Fruit fly (Drosophila melanogaster) whole organism, embryonic: Measurements from ENCODE around the gene Ir31a.

ENCODE experiments used
- Antp ChIP-seq: fragments of 200-800 bp; sonication (Bioruptor generic); optimal IDR thresholded peaks from 3 replicates; lab custom pipeline; 2016; ENCODE audit warnings: missing biosample characterization, missing genetic modification characterization
- CG11085 ChIP-seq: fragments of 200-800 bp; sonication (Bioruptor generic); IDR thresholded peaks from 2 replicates; pipeline ENCODE4 v1.3.6; 2022; ENCODE audit warnings: missing biosample characterization, missing genetic modification characterization
- CG11456 ChIP-seq: fragments of 200-800 bp; sonication (Bioruptor generic); IDR thresholded peaks from 3 replicates; pipeline ENCODE4 v1.3.6; 2022; ENCODE audit warnings: missing biosample characterization, missing genetic modification characterization
- CG12391 ChIP-seq: fragments of 200-800 bp; sonication (Bioruptor generic); optimal IDR thresholded peaks from 3 replicates; lab custom pipeline; 2018; ENCODE audit warnings: missing biosample characterization, mild to moderate bottlenecking, missing genetic modification characterization, moderate library complexity
- CG12744 ChIP-seq: fragments of 200-800 bp; sonication (Bioruptor generic); optimal IDR thresholded peaks from 2 replicates; lab custom pipeline; 2016; ENCODE audit warnings: missing biosample characterization, missing genetic modification characterization
- CG12769 ChIP-seq: fragments of 200-800 bp; sonication (Bioruptor generic); optimal IDR thresholded peaks from 2 replicates; lab custom pipeline; 2019; ENCODE audit warnings: missing biosample characterization, mild to moderate bottlenecking, missing genetic modification characterization, moderate library complexity
- CG15269 ChIP-seq: fragments of 200-800 bp; sonication (Bioruptor generic); optimal IDR thresholded peaks from 2 replicates; lab custom pipeline; 2018; ENCODE audit warnings: missing biosample characterization, mild to moderate bottlenecking, missing genetic modification characterization, moderate library complexity
- CG15601 ChIP-seq: fragments of 200-800 bp; sonication (Bioruptor generic); optimal IDR thresholded peaks from 3 replicates; lab custom pipeline; 2019; ENCODE audit warnings: missing biosample characterization, mild to moderate bottlenecking, missing genetic modification characterization, moderate library complexity
- CG1602 ChIP-seq: fragments of 200-800 bp; sonication (Bioruptor generic); optimal IDR thresholded peaks from 3 replicates; lab custom pipeline; 2016; ENCODE audit warnings: missing biosample characterization, missing genetic modification characterization
- CG1603 ChIP-seq: fragments of 200-800 bp; sonication (Bioruptor generic); optimal IDR thresholded peaks from 2 replicates; lab custom pipeline; 2019; ENCODE audit warnings: missing biosample characterization, mild to moderate bottlenecking, missing genetic modification characterization, moderate library complexity
- CG18764 ChIP-seq: fragments of 200-800 bp; sonication (Bioruptor generic); optimal IDR thresholded peaks from 3 replicates; lab custom pipeline; 2016; ENCODE audit warnings: missing biosample characterization, missing genetic modification characterization
- CG2116 ChIP-seq: fragments of 200-800 bp; sonication (Bioruptor generic); optimal IDR thresholded peaks from 3 replicates; lab custom pipeline; 2018; ENCODE audit warnings: missing biosample characterization, mild to moderate bottlenecking, missing genetic modification characterization
- CG2875 ChIP-seq: fragments of 200-800 bp; sonication (Bioruptor generic); optimal IDR thresholded peaks from 2 replicates; lab custom pipeline; 2017; ENCODE audit warnings: missing biosample characterization, mild to moderate bottlenecking, missing genetic modification characterization, missing genetic modification reagents
- CG33557 ChIP-seq: fragments of 200-800 bp; sonication (Bioruptor generic); optimal IDR thresholded peaks from 2 replicates; lab custom pipeline; 2019; ENCODE audit warnings: missing biosample characterization, mild to moderate bottlenecking, missing genetic modification characterization, moderate library complexity
- CG43689 ChIP-seq: fragments of 200-800 bp; sonication (Bioruptor generic); IDR thresholded peaks from 2 replicates; pipeline ENCODE4 v1.3.6; 2022; ENCODE audit warnings: missing biosample characterization, missing genetic modification characterization
- CG4404 ChIP-seq: fragments of 200-800 bp; sonication (Bioruptor generic); IDR thresholded peaks from 2 replicates; pipeline ENCODE4 v1.3.6; 2022; ENCODE audit warnings: missing biosample characterization, missing genetic modification characterization
- CG5245 ChIP-seq: fragments of 200-800 bp; sonication (Bioruptor generic); optimal IDR thresholded peaks from 3 replicates; lab custom pipeline; 2016; ENCODE audit warnings: missing biosample characterization, missing genetic modification characterization
- CG6854 ChIP-seq: fragments of 200-800 bp; sonication (Bioruptor generic); optimal IDR thresholded peaks from 3 replicates; lab custom pipeline; 2017; ENCODE audit warnings: missing biosample characterization, mild to moderate bottlenecking, missing genetic modification characterization
- CG8281 ChIP-seq: fragments of 200-800 bp; sonication (Bioruptor generic); optimal IDR thresholded peaks from 2 replicates; lab custom pipeline; 2018; ENCODE audit warnings: missing biosample characterization, mild to moderate bottlenecking, missing genetic modification characterization, moderate library complexity
- CG9215 ChIP-seq: fragments of 200-800 bp; sonication (Bioruptor generic); IDR thresholded peaks from 2 replicates; pipeline ENCODE4 v1.3.6; 2022; ENCODE audit warnings: missing biosample characterization, missing genetic modification characterization
- CHES-1-like ChIP-seq: fragments of 200-800 bp; sonication (Bioruptor generic); optimal IDR thresholded peaks from 2 replicates; lab custom pipeline; 2016; ENCODE audit warnings: missing biosample characterization, missing genetic modification characterization
- Chrac-16 ChIP-seq: fragments of 200-800 bp; sonication (Bioruptor generic); optimal IDR thresholded peaks from 3 replicates; lab custom pipeline; 2016; ENCODE audit warnings: missing biosample characterization, missing genetic modification characterization
- CkIIα-i1 ChIP-seq: fragments of 200-800 bp; sonication (Bioruptor generic); IDR thresholded peaks from 2 replicates; pipeline ENCODE4 v1.3.6; 2022; ENCODE audit warnings: missing biosample characterization, missing genetic modification characterization
- Dad ChIP-seq: fragments of 200-800 bp; sonication (Bioruptor generic); optimal IDR thresholded peaks from 3 replicates; lab custom pipeline; 2016; ENCODE audit warnings: missing biosample characterization, missing genetic modification characterization
- Doc2 ChIP-seq: fragments of 200-800 bp; sonication (Bioruptor generic); IDR thresholded peaks from 2 replicates; pipeline ENCODE4 v1.3.6; 2022; ENCODE audit warnings: missing biosample characterization, missing genetic modification characterization
- Gsc ChIP-seq: fragments of 200-800 bp; sonication (Bioruptor generic); IDR thresholded peaks from 2 replicates; pipeline ENCODE4 v1.3.6; 2022; ENCODE audit warnings: missing biosample characterization, missing genetic modification characterization
- Gug ChIP-seq: fragments of 200-800 bp; sonication (Bioruptor generic); IDR thresholded peaks from 4 replicates; pipeline ENCODE4 v1.3.6; 2022; ENCODE audit warnings: missing biosample characterization, missing genetic modification characterization
- HLH3B ChIP-seq: fragments of 200-800 bp; sonication (Bioruptor generic); IDR thresholded peaks from 2 replicates; pipeline ENCODE4 v1.3.6; 2022; ENCODE audit warnings: missing biosample characterization, missing genetic modification characterization
- Hey ChIP-seq: fragments of 200-800 bp; sonication (Bioruptor generic); optimal IDR thresholded peaks from 3 replicates; lab custom pipeline; 2018; ENCODE audit warnings: missing biosample characterization, mild to moderate bottlenecking, missing genetic modification characterization
- NC2α ChIP-seq: fragments of 200-800 bp; sonication (Bioruptor generic); optimal IDR thresholded peaks from 2 replicates; lab custom pipeline; 2016; ENCODE audit warnings: missing biosample characterization, missing genetic modification characterization
- Ptx1 ChIP-seq: fragments of 200-800 bp; sonication (Bioruptor generic); IDR thresholded peaks from 2 replicates; pipeline ENCODE4 v1.3.6; 2022; ENCODE audit warnings: missing biosample characterization, missing genetic modification characterization
- Xbp1 ChIP-seq: fragments of 200-800 bp; sonication (Bioruptor generic); optimal IDR thresholded peaks from 3 replicates; lab custom pipeline; 2016; ENCODE audit warnings: missing biosample characterization, mild to moderate bottlenecking, missing genetic modification characterization
- YL-1 ChIP-seq: fragments of 200-800 bp; sonication (Bioruptor generic); optimal IDR thresholded peaks from 3 replicates; lab custom pipeline; 2017; ENCODE audit warnings: missing biosample characterization, mild to moderate bottlenecking, missing genetic modification characterization
- al ChIP-seq: fragments of 200-800 bp; sonication (Bioruptor generic); IDR thresholded peaks from 2 replicates; pipeline ENCODE4 v1.3.6; 2022; ENCODE audit warnings: missing biosample characterization, missing genetic modification characterization
- da ChIP-seq: fragments of 200-800 bp; sonication (Bioruptor generic); optimal IDR thresholded peaks from 2 replicates; lab custom pipeline; 2016; ENCODE audit warnings: missing biosample characterization, missing genetic modification characterization
- dm ChIP-seq: fragments of 200-800 bp; sonication (Bioruptor generic); optimal IDR thresholded peaks from 3 replicates; lab custom pipeline; 2016; ENCODE audit warnings: missing biosample characterization, missing genetic modification characterization
- fd102C ChIP-seq: fragments of 200-800 bp; sonication (Bioruptor generic); optimal IDR thresholded peaks from 2 replicates; lab custom pipeline; 2018; ENCODE audit warnings: missing biosample characterization, mild to moderate bottlenecking, missing genetic modification characterization, moderate library complexity
- fd64A ChIP-seq: fragments of 200-800 bp; sonication (Bioruptor generic); optimal IDR thresholded peaks from 3 replicates; lab custom pipeline; 2018; ENCODE audit warnings: missing biosample characterization, mild to moderate bottlenecking, missing genetic modification characterization
- gfzf ChIP-seq: fragments of 200-800 bp; sonication (Bioruptor generic); optimal IDR thresholded peaks from 2 replicates; lab custom pipeline; 2016; ENCODE audit warnings: missing biosample characterization, mild to moderate bottlenecking, missing genetic modification characterization, moderate library complexity
- hbn ChIP-seq: fragments of 200-800 bp; sonication (Bioruptor generic); IDR thresholded peaks from 2 replicates; pipeline ENCODE4 v1.3.6; 2022; ENCODE audit warnings: missing biosample characterization, missing genetic modification characterization; ENCODE audit not compliant: partially characterized antibody
- jumu ChIP-seq: fragments of 200-800 bp; sonication (Bioruptor generic); optimal IDR thresholded peaks from 3 replicates; lab custom pipeline; 2016; ENCODE audit warnings: missing biosample characterization, missing genetic modification characterization
- mam ChIP-seq: fragments of 200-800 bp; sonication (Bioruptor generic); optimal IDR thresholded peaks from 3 replicates; lab custom pipeline; 2016; ENCODE audit warnings: missing biosample characterization, missing genetic modification characterization
- oc ChIP-seq: fragments of 200-800 bp; sonication (Bioruptor generic); optimal IDR thresholded peaks from 2 replicates; lab custom pipeline; 2018; ENCODE audit warnings: missing biosample characterization, mild to moderate bottlenecking, missing genetic modification characterization, moderate library complexity
- onecut ChIP-seq: fragments of 200-800 bp; sonication (Bioruptor generic); IDR thresholded peaks from 2 replicates; pipeline ENCODE4 v1.3.6; 2022; ENCODE audit warnings: missing biosample characterization, missing genetic modification characterization
- otp ChIP-seq: fragments of 200-800 bp; sonication (Bioruptor generic); IDR thresholded peaks from 3 replicates; pipeline ENCODE4, ENCODE4 v1.3.6; 2022; ENCODE audit warnings: missing biosample characterization, missing genetic modification characterization
- pzg ChIP-seq: fragments of 200-800 bp; sonication (Bioruptor generic); optimal IDR thresholded peaks from 3 replicates; lab custom pipeline; 2018; ENCODE audit warnings: missing biosample characterization, mild to moderate bottlenecking, missing genetic modification characterization, moderate library complexity
- rib ChIP-seq: fragments of 200-800 bp; sonication (Bioruptor generic); IDR thresholded peaks from 2 replicates; pipeline ENCODE4 v1.3.6; 2022; ENCODE audit warnings: missing biosample characterization, missing genetic modification characterization
- tap ChIP-seq: fragments of 200-800 bp; optimal IDR thresholded peaks from 3 replicates; lab custom pipeline; 2019; ENCODE audit warnings: missing biosample characterization, mild to moderate bottlenecking, missing genetic modification characterization, moderate library complexity
- tio ChIP-seq: fragments of 200-800 bp; sonication (Bioruptor generic); optimal IDR thresholded peaks from 2 replicates; lab custom pipeline; 2017; ENCODE audit warnings: missing biosample characterization, missing genetic modification characterization, inconsistent platforms
- unc-4 ChIP-seq: fragments of 200-800 bp; sonication (Bioruptor generic); IDR thresholded peaks from 2 replicates; pipeline ENCODE4 v1.3.6; 2022; ENCODE audit warnings: missing biosample characterization, missing genetic modification characterization; ENCODE audit not compliant: partially characterized antibody
- vvl ChIP-seq: fragments of 200-800 bp; sonication (Bioruptor generic); IDR thresholded peaks from 2 replicates; pipeline ENCODE4 v1.3.6; 2022; ENCODE audit warnings: missing biosample characterization, missing genetic modification characterization
- zen ChIP-seq: fragments of 200-800 bp; sonication (Bioruptor generic); optimal IDR thresholded peaks from 3 replicates; lab custom pipeline; 2018; ENCODE audit warnings: missing biosample characterization, mild to moderate bottlenecking, missing genetic modification characterization, moderate library complexity

Ir31a gene

dm6 chr2L:10437317-10437716, 32.0 kb downstream of the Ir31a start, which contains the start of gene STUB1 (continued):
- TF ChIP-seq jumu (GFP tag; lab: Kevin White, UChicago), result no peak
- no peak for TF ChIP-seq CG15269
- no peak for TF ChIP-seq CG12744 (GFP tag; lab: Kevin White, UChicago)
- no peak for TF ChIP-seq CG4404
- no peak for TF ChIP-seq Gsc (GFP tag; lab: Robert Waterston, UW)
- no peak for TF ChIP-seq CG15601
- TF ChIP-seq Gug (GFP tag; lab: Robert Waterston, UW), result peak; percentile 57; the same call in 1 of the 4 replicates
- no peak for TF ChIP-seq CG6854
- no peak for TF ChIP-seq oc (tag; lab: Kevin White, UChicago)
- no peak for TF ChIP-seq dm (GFP tag; lab: Kevin White, UChicago)
- no peak for TF ChIP-seq CG11085
- no peak for TF ChIP-seq NC2α (GFP tag; lab: Kevin White, UChicago)
- no peak for TF ChIP-seq HLH3B
- no peak for TF ChIP-seq CG5245
- no peak for TF ChIP-seq Doc2 (GFP tag; lab: Robert Waterston, UW)
- TF ChIP-seq Xbp1, result peak; percentile 16
- peak; percentile 55 for TF ChIP-seq Antp
- peak; percentile 69 for TF ChIP-seq vvl (GFP tag; lab: Robert Waterston, UW)
- TF ChIP-seq al, result no peak
- no peak for TF ChIP-seq CG18764 (GFP tag; lab: Kevin White, UChicago)
- TF ChIP-seq CkIIα-i1 (GFP tag; lab: Robert Waterston, UW), result no peak
- TF ChIP-seq CG12769 (tag; lab: Kevin White, UChicago), result no peak
- TF ChIP-seq pzg (GFP tag; lab: Kevin White, UChicago), result peak; percentile 90
- peak; percentile 3 for TF ChIP-seq gfzf
- no peak for TF ChIP-seq fd64A
- TF ChIP-seq tap (tag; lab: Kevin White, UChicago), result no peak
- TF ChIP-seq Ptx1 (GFP tag; lab: Robert Waterston, UW), result no peak
- peak; percentile 22 for TF ChIP-seq Chrac-16
- TF ChIP-seq onecut (GFP tag; lab: Robert Waterston, UW), result peak; percentile 51
- TF ChIP-seq fd102C (GFP tag; lab: Kevin White, UChicago), result no peak
- no peak for TF ChIP-seq Hey (tag; lab: Kevin White, UChicago)
- TF ChIP-seq CG11456 (GFP tag; lab: Robert Waterston, UW), result no peak
- TF ChIP-seq tio, result no peak
- TF ChIP-seq CG9215, result no peak
- peak; percentile 65 for TF ChIP-seq CG2116 (GFP tag; lab: Kevin White, UChicago)
- peak; percentile 96 for TF ChIP-seq unc-4 (GFP tag; lab: Robert Waterston, UW)
- TF ChIP-seq hbn, result peak; percentile 97
- TF ChIP-seq otp (GFP tag; lab: Robert Waterston, UW), result no peak
- TF ChIP-seq CG1602 (GFP tag; lab: Kevin White, UChicago), result no peak
- no peak for TF ChIP-seq CG33557 (GFP tag; lab: Kevin White, UChicago)
- peak; percentile 42; the same call in 1 of the 2 replicates for TF ChIP-seq rib (GFP tag; lab: Robert Waterston, UW)
- TF ChIP-seq da (GFP tag; lab: Kevin White, UChicago), result no peak
- no peak for TF ChIP-seq zen (tag; lab: Kevin White, UChicago)
- no peak for TF ChIP-seq CG8281
- TF ChIP-seq CG12391 (tag; lab: Kevin White, UChicago), result no peak
- no peak for TF ChIP-seq CG2875 (GFP tag; lab: Kevin White, UChicago)
- TF ChIP-seq mam (GFP tag; lab: Kevin White, UChicago), result peak; percentile 43
- peak; percentile 43 for TF ChIP-seq YL-1
- TF ChIP-seq CHES-1-like, result peak; percentile 43
- no peak for TF ChIP-seq CG43689 (GFP tag; lab: Robert Waterston, UW)
- peak; percentile 8 for TF ChIP-seq Dad (GFP tag; lab: Kevin White, UChicago)
- peak; percentile 88 for TF ChIP-seq CG1603 (tag; lab: Kevin White, UChicago)
